Worm (Caenorhabditis elegans): ENCODE data around the gene sdz-33.
A peak's percentile ranks its signal among the peaks of the same experiment; 100 is the strongest.

The sdz-33 gene

DNA sequence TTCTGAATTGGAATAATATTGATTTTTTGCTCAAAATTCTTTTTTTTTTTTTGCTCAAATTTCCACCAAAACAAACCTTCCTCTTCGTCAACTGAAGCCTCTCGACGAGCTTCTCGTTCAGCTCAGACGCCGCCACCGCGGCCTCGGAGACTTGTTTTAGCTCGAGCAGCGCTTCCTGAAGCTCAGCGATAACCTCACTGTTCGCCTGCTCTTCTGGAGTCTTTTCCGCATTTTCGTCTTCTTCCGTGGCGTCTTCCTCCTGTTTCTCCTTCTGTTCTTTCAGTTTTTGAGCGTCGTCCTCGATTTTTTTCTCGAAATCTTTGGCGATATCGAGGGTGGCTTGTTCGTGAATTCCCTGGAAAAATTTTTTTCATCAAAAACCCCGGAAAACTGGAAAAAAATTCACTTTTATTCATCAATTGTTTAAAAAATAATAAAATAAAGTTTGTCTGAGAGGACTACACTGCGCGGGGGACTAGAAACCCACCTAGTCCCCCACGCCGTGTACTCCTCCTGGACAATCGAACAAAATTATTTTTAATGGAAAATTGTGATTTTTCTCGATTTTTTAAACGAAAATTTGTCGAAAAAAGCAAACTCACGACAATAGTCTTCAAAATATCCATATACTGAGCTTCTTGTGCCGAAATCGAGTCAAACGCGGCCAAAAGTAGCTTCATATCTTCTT is 38.9 kb downstream of the sdz-33 start (continued):
- TF ChIP-seq hlh-30 (tag; optimal IDR thresholded peaks at IDR 0.05; ENCODE audit: insufficient read depth), result no peak
- peak; percentile 33 for TF ChIP-seq ceh-19 (GFP tag; optimal IDR thresholded peaks at IDR 0.05)
- TF ChIP-seq dve-1 (tag; optimal IDR thresholded peaks at IDR 0.05), result no peak
- no peak for TF ChIP-seq ceh-30 (tag; optimal IDR thresholded peaks at IDR 0.05)
- TF ChIP-seq rnt-1 (tag; optimal IDR thresholded peaks at IDR 0.05), result peak; percentile 59
- no peak for TF ChIP-seq lin-11 (tag; optimal IDR thresholded peaks at IDR 0.05)
- TF ChIP-seq ref-2 (tag; optimal IDR thresholded peaks at IDR 0.05), result peak; percentile 79
- TF ChIP-seq K02D7.2 (tag; optimal IDR thresholded peaks at IDR 0.05), result peak; percentile 69
- peak; percentile 71 for TF ChIP-seq fax-1 (tag; optimal IDR thresholded peaks at IDR 0.05)
- no peak for TF ChIP-seq T23F11.4 (GFP tag; optimal IDR thresholded peaks at IDR 0.05)
- TF ChIP-seq Y22D7AL.16 (tag; optimal IDR thresholded peaks at IDR 0.05), result no peak
- TF ChIP-seq unc-86 (tag; optimal IDR thresholded peaks at IDR 0.05), result peak; percentile 49
- no peak for TF ChIP-seq madf-2 (tag; optimal IDR thresholded peaks at IDR 0.05)
- TF ChIP-seq K09A11.1 (tag; optimal IDR thresholded peaks at IDR 0.05; ENCODE audit: insufficient read depth), result no peak
- no peak for TF ChIP-seq ceh-6 (GFP tag; optimal IDR thresholded peaks at IDR 0.05)
- no peak for TF ChIP-seq nhr-11 (tag; optimal IDR thresholded peaks at IDR 0.05)
- no peak for TF ChIP-seq pag-3 (tag; optimal IDR thresholded peaks at IDR 0.05; ENCODE audit: borderline replicate concordance)
- TF ChIP-seq unc-3 (GFP tag; conservative IDR thresholded peaks at IDR 0.05), result peak; percentile 64
- peak; percentile 33 for TF ChIP-seq unc-3 (tag; optimal IDR thresholded peaks at IDR 0.05)
- TF ChIP-seq C08G9.2 (tag; optimal IDR thresholded peaks at IDR 0.05), result peak; percentile 95
- no peak for TF ChIP-seq ceh-48 (tag; optimal IDR thresholded peaks at IDR 0.05)
- TF ChIP-seq sdc-2 (tag; optimal IDR thresholded peaks at IDR 0.05), result peak; percentile 41
- TF ChIP-seq dmd-4 (tag; optimal IDR thresholded peaks at IDR 0.05; ENCODE audit: borderline replicate concordance), result peak; percentile 34
- TF ChIP-seq ceh-9 (tag; optimal IDR thresholded peaks at IDR 0.05), result no peak
- no peak for TF ChIP-seq fkh-10 (GFP tag; optimal IDR thresholded peaks at IDR 0.05)
- TF ChIP-seq hlh-6 (tag; optimal IDR thresholded peaks at IDR 0.05), result peak; percentile 65
- TF ChIP-seq ceh-2 (tag; optimal IDR thresholded peaks at IDR 0.05), result peak; percentile 98
- no peak for TF ChIP-seq elt-4 (tag; optimal IDR thresholded peaks at IDR 0.05)
- TF ChIP-seq ceh-18 (tag; optimal IDR thresholded peaks at IDR 0.05), result peak; percentile 6
- peak; percentile 84 for TF ChIP-seq mec-3 (tag; optimal IDR thresholded peaks at IDR 0.05; ENCODE audit: borderline replicate concordance)
- peak; percentile 69 for TF ChIP-seq elt-2 (tag; optimal IDR thresholded peaks at IDR 0.05)
- TF ChIP-seq unc-42 (tag; optimal IDR thresholded peaks at IDR 0.05), result peak; percentile 85
- TF ChIP-seq gmeb-2 (tag; optimal IDR thresholded peaks at IDR 0.05), result no peak
- peak; percentile 14 for TF ChIP-seq ttx-3 (tag; optimal IDR thresholded peaks at IDR 0.05)
- peak; percentile 60 for TF ChIP-seq ceh-34 (tag; optimal IDR thresholded peaks at IDR 0.05)
- TF ChIP-seq nhr-232 (tag; optimal IDR thresholded peaks at IDR 0.05), result no peak
- TF ChIP-seq F13H6.1 (tag; optimal IDR thresholded peaks at IDR 0.05), result peak; percentile 72
- peak; percentile 59 for TF ChIP-seq pqm-1 (tag; optimal IDR thresholded peaks at IDR 0.05)

DNA sequence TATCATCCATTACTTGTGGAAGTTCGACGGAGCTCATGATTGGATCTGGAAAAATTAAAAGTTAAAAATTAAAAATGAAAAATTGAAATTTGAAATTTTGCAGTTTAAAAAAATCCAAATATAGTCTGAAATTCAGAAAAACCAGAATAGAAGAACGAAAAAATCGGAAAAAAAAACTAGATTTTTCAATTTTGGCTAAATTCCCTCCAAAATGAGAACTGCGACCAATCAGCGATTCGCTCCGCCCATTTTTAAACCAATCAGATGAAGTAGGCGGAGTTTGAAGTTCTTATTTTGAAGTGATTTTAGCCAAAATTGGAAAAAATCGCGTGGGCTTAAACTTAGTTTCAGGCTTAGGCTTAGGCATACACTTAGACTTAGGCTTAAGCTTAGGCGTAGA is 39.7 kb downstream of the sdz-33 start, which contains the start of gene Y56A3A.7:
Y56A3A.7 (minus strand) TSS at position 47 of the 400 bp plus-strand sequence.
- TF ChIP-seq nfya-1 (tag; optimal IDR thresholded peaks at IDR 0.05) (peak; percentile 76), unc-86 (tag; optimal IDR thresholded peaks at IDR 0.05) (no peak)

DNA sequence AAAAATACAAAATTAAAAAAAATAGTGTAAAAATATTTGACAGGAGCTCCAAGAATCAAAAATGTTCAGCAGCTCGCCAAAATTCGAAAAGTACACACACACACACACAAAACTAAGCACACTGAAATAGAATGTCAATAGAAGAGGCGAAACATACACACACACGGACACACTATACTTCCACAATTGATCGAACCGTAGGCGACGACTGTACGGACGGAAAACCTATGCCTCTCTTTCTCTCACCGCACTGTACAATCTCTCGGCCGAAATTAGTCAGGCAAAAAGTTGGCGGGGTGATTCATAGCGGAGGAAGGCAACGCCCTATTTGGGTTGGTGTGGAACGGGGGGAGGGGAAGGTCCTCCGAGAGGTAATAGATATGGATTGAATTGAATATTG is 40.2 kb downstream of the sdz-33 start:
- TF ChIP-seq ets-4 (tag; optimal IDR thresholded peaks at IDR 0.05), result peak; percentile 20
- TF ChIP-seq ztf-16 (tag; optimal IDR thresholded peaks at IDR 0.05), result no peak
